Worm (Caenorhabditis elegans): ENCODE measurements around the gene pdi-1.

pdi-1 gene

DNA sequence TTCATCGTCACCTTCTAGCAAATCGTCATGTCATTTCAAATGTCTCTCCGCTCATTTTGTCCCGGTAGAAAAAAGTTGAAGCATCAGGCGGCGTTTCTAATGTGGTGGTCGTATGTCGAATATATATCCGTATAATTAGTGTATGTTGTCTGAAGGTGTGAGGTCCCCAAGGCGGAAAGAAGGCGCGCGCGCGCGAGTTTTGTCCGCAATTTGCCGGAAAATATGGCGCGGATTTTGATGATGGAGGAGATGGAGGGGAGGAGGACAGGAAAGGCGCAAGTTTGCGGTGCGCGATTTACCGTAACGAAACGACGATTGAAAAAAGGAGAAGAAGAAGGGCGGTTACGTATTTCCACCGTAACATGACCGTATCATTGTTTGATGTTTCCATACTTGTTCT is 40.8 kb upstream of the pdi-1 start:
- no peak for TF ChIP-seq fkh-10 (GFP tag; optimal IDR thresholded peaks at IDR 0.05)

DNA sequence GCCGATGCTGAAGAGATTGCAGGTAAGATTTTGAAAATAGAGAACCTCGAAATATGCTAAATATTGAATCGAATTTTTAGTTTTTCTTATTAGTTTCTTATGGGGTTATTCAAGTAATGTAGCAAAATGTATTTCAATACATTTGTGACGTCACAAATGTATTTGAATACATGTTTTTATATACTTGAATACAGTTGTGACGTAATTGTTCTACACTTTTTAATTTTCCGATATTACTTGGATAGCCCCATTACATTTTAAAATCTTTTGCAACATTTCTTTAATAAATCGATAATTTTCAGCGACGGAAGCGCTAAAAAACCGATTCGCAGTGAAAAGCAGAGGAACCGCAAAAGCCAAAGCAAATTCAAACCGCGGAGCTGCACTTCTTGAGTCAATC is 37.1 kb upstream of the pdi-1 start:
- TF ChIP-seq ceh-16 (tag; optimal IDR thresholded peaks at IDR 0.05), result no peak
- no peak for TF ChIP-seq unc-62 (GFP tag; optimal IDR thresholded peaks at IDR 0.05)
- TF ChIP-seq R02D3.7 (tag; optimal IDR thresholded peaks at IDR 0.05), result no peak
- TF ChIP-seq hmg-11 (tag; optimal IDR thresholded peaks at IDR 0.05), result no peak
- TF ChIP-seq ztf-11 (tag; optimal IDR thresholded peaks at IDR 0.05), result no peak
- no peak for TF ChIP-seq pha-4 (tag; optimal IDR thresholded peaks at IDR 0.05)
- TF ChIP-seq pqm-1 (tag; optimal IDR thresholded peaks at IDR 0.05), result no peak
- TF ChIP-seq lin-39 (tag; optimal IDR thresholded peaks at IDR 0.05), result no peak
- TF ChIP-seq ceh-9 (tag; optimal IDR thresholded peaks at IDR 0.05), result no peak
- TF ChIP-seq nhr-67 (tag; optimal IDR thresholded peaks at IDR 0.05), result no peak
- no peak for TF ChIP-seq nhr-11 (tag; optimal IDR thresholded peaks at IDR 0.05)

DNA sequence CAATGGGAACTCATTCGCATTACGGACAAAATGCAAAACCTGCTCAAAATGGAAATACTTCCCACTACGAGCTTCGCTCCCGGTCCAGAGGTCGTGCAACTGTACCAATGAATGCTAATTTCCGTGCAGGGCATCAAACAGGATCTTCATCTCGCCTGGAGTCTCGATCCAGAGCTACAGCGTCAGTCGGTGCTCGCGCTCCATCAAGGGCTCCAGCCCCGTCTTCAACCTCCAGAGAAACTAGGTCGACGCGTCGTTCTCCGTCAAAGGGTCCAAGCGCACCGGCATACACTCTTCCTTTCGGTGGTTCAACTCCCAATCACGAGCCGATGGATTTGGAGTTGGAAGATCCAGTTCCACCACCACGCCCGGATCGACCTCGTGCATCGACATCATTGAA is 36.5 kb upstream of the pdi-1 start:
- TF ChIP-seq R02D3.7 (tag; optimal IDR thresholded peaks at IDR 0.05) (no peak), nhr-67 (tag; optimal IDR thresholded peaks at IDR 0.05) (no peak), jun-1 (tag; optimal IDR thresholded peaks at IDR 0.05) (no peak), ZK546.5 (tag; optimal IDR thresholded peaks at IDR 0.05) (no peak), daf-12 (tag; optimal IDR thresholded peaks at IDR 0.05) (no peak), ztf-11 (tag; optimal IDR thresholded peaks at IDR 0.05) (no peak), unc-39 (tag; optimal IDR thresholded peaks at IDR 0.05) (no peak), unc-62 (GFP tag; optimal IDR thresholded peaks at IDR 0.05) (no peak), nhr-11 (tag; optimal IDR thresholded peaks at IDR 0.05) (no peak), nhr-25 (tag; optimal IDR thresholded peaks at IDR 0.05) (no peak), ztf-4 (tag; optimal IDR thresholded peaks at IDR 0.05) (no peak), lin-15B (tag; optimal IDR thresholded peaks at IDR 0.05) (no peak), pqm-1 (tag; optimal IDR thresholded peaks at IDR 0.05) (no peak)

DNA sequence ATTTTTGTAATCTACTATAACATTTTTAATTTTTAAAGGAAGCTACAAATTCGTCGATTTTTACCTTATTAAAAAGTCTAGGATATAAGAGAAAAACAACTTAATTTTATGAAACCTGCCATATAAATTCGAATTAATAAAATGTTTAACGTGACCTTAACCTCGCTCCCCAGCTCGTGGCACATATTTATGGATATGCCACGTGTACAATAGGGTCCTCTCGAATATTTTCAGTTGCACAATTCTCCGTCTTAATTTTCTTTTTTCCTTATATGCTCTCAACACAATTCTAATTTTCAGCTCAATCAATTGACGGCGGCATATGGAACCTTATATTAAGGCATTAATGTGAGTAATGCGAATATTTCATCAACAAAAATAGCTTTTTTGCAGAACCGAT is 35.0 kb upstream of the pdi-1 start, which contains the start of gene F34D10.4:
F34D10.4 (plus strand) TSS at position 301 of the 400 bp plus-strand sequence.
- TF ChIP-seq nhr-43 (tag; optimal IDR thresholded peaks at IDR 0.05; ENCODE audit: poor library complexity, severe bottlenecking) (peak; percentile 50), ceh-16 (tag; optimal IDR thresholded peaks at IDR 0.05) (no peak), nhr-77 (tag; optimal IDR thresholded peaks at IDR 0.05) (no peak)

DNA sequence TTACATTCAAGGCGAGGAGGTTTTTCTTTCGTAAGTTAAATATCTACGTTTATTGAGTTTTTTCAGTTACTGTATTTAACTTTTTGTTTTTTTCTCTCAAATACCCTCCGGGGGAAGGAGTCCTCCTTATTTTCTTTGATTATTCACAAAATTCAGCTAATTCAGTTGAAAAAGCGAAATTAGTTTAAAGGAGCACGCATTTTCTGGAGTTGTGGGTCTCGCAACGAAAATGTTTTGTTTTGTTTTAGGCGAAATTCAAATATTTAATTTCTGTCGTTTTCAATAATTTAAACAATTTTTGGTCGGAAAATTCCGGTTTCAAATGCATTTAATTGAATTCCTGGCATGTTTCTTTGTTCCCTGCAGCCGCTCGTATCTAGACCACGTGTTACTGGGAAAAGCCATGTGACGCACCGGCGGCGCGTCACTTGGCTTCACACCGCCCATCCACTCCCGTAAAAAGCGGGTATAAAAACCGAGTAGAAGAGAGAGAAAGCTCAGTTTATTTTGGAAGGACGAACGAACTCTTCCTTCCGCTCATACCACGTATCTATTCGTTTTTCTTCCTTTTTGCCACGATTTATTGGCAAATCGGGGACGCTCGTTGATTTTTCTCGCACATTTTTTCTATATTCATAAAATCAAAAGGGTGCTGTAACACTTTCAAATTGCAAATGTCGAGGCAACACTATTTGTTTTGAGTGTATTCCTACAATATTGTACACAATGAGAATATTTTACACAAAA is 34.4 kb upstream of the pdi-1 start:
- TF ChIP-seq ceh-28 (tag; optimal IDR thresholded peaks at IDR 0.05) (no peak), R02D3.7 (tag; optimal IDR thresholded peaks at IDR 0.05) (no peak), nhr-23 (tag; optimal IDR thresholded peaks at IDR 0.05) (no peak), lsy-12 (tag; optimal IDR thresholded peaks at IDR 0.05) (no peak), nfya-1 (tag; optimal IDR thresholded peaks at IDR 0.05; ENCODE audit: insufficient read depth) (peak; percentile 13), ZK546.5 (tag; optimal IDR thresholded peaks at IDR 0.05) (no peak), ama-1 (optimal IDR thresholded peaks at IDR 0.05) (peak; percentile 78)

DNA sequence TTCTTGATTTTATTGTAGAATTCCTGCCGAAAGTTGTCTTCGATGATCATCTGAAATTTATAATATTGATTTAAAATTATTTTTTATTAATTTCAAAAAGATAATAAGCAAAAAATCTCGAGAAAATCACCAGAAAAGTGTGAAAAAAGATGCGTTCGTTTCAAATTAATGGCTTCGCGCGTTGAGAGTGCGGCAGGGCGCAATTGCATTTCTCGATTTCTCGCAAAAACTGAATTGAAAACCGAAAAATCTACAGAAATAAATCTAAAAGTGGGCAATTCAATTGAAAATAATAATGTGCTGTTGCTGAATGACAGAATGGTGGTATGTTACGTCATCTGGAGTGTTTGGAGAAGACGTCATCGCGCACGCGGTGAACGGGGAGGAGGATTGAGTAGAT is 33.7 kb upstream of the pdi-1 start, which contains the start of gene evl-18:
evl-18 (minus strand) TSS at position 50 of the 400 bp plus-strand sequence.
- no peak for TF ChIP-seq ama-1 (optimal IDR thresholded peaks at IDR 0.05)
- TF ChIP-seq ceh-28 (tag; optimal IDR thresholded peaks at IDR 0.05), result no peak
- peak; percentile 18 for TF ChIP-seq pha-4 (tag; optimal IDR thresholded peaks at IDR 0.05)
- TF ChIP-seq egl-27 (tag; optimal IDR thresholded peaks at IDR 0.05), result no peak
- TF ChIP-seq lin-39 (tag; optimal IDR thresholded peaks at IDR 0.05), result peak; percentile 13
- peak; percentile 50 for TF ChIP-seq lin-15B (tag; optimal IDR thresholded peaks at IDR 0.05)
- TF ChIP-seq jun-1 (tag; optimal IDR thresholded peaks at IDR 0.05), result no peak
- no peak for TF ChIP-seq nhr-12 (tag; optimal IDR thresholded peaks at IDR 0.05)
- no peak for TF ChIP-seq R02D3.7 (tag; optimal IDR thresholded peaks at IDR 0.05)
- no peak for TF ChIP-seq aly-2 (tag; optimal IDR thresholded peaks at IDR 0.05)
- no peak for TF ChIP-seq nhr-76 (tag; optimal IDR thresholded peaks at IDR 0.05)
- TF ChIP-seq nhr-28 (tag; optimal IDR thresholded peaks at IDR 0.05), result no peak
- TF ChIP-seq sea-2 (GFP tag; optimal IDR thresholded peaks at IDR 0.05), result no peak
- TF ChIP-seq elt-1 (tag; optimal IDR thresholded peaks at IDR 0.05), result no peak
- no peak for TF ChIP-seq nhr-77 (tag; optimal IDR thresholded peaks at IDR 0.05)
- no peak for TF ChIP-seq nhr-23 (tag; optimal IDR thresholded peaks at IDR 0.05)
- peak; percentile 27 for TF ChIP-seq nfya-1 (tag; optimal IDR thresholded peaks at IDR 0.05; ENCODE audit: insufficient read depth)
